Worm (Caenorhabditis elegans) whole organism, L1 larva: ENCODE measurements around the gene srxa-7.
A peak's percentile ranks its signal among the peaks of the same experiment; 100 is the strongest.

ENCODE experiments used
- C04F5.9 ChIP-seq: sonication (generic microtip); optimal IDR thresholded peaks from 2 replicates; lab custom pipeline; 2016; ENCODE audit warnings: missing genetic modification characterization, missing compliant biosample characterization
- C16A3.4 ChIP-seq: fragments of 150-350 bp; optimal IDR thresholded peaks from 2 replicates; lab custom pipeline; 2014; ENCODE audit warnings: missing biosample characterization, missing genetic modification characterization
- F16B12.6 ChIP-seq: fragments of 150-350 bp; optimal IDR thresholded peaks from 2 replicates; lab custom pipeline; 2014; ENCODE audit warnings: missing biosample characterization, missing genetic modification characterization
- Y116A8C.19 ChIP-seq: sonication (generic microtip); optimal IDR thresholded peaks from 2 replicates; lab custom pipeline; 2016; ENCODE audit warnings: missing compliant biosample characterization, missing genetic modification characterization, borderline replicate concordance
- aha-1 ChIP-seq: fragments of 150-350 bp; optimal IDR thresholded peaks from 2 replicates; lab custom pipeline; 2014; ENCODE audit warnings: missing biosample characterization, missing genetic modification characterization
- aly-2 ChIP-seq: fragments of 150-350 bp; optimal IDR thresholded peaks from 2 replicates; lab custom pipeline; 2014; ENCODE audit warnings: missing biosample characterization, missing genetic modification characterization
- blmp-1 ChIP-seq: fragments of 150-350 bp; optimal IDR thresholded peaks from 2 replicates; lab custom pipeline; 2014; ENCODE audit warnings: missing biosample characterization, missing genetic modification characterization
- ceh-8 ChIP-seq: fragments of 200-800 bp; sonication (Bioruptor generic); optimal IDR thresholded peaks from 2 replicates; lab custom pipeline; 2018; ENCODE audit warnings: mild to moderate bottlenecking, missing genetic modification characterization, moderate library complexity, missing compliant biosample characterization
- ceh-82 ChIP-seq, 3 experiments: fragments of 150-350 bp in 1 of 3; sonication (generic microtip) in 2 of 3; optimal IDR thresholded peaks; 2 replicates each; lab custom pipeline; 2014 to 2017; ENCODE audit warnings: missing biosample characterization in 3 of 3, missing genetic modification characterization in 3 of 3
- ceh-90 ChIP-seq: sonication (generic microtip); optimal IDR thresholded peaks from 2 replicates; lab custom pipeline; 2016; ENCODE audit warnings: missing genetic modification characterization, missing compliant biosample characterization
- ces-1 ChIP-seq: fragments of 150-350 bp; optimal IDR thresholded peaks from 2 replicates; lab custom pipeline; 2014; ENCODE audit warnings: missing biosample characterization, missing genetic modification reagents, missing genetic modification characterization
- dpl-1 ChIP-seq, 3 experiments: fragments of 150-350 bp in 2 of 3; sonication (generic microtip) in 1 of 3; optimal IDR thresholded peaks; 2 replicates each; lab custom pipeline; 2014 to 2017; ENCODE audit warnings: missing biosample characterization in 3 of 3, missing genetic modification characterization in 3 of 3, missing genetic modification reagents in 3 of 3
- efl-1 ChIP-seq, 4 experiments: fragments of 150-350 bp; optimal IDR thresholded peaks in 3 of 4; peaks in 1 of 4; 1 replicate in 1 of 4; 2 replicates in 3 of 4; lab custom pipeline; 2014; ENCODE audit warnings: missing biosample characterization in 2 of 4, missing genetic modification characterization in 2 of 4, missing genetic modification reagents in 2 of 4
- elt-2 ChIP-seq: sonication (generic microtip); optimal IDR thresholded peaks from 2 replicates; lab custom pipeline; 2016; ENCODE audit warnings: missing genetic modification characterization, mild to moderate bottlenecking, inconsistent platforms, missing compliant biosample characterization, missing genetic modification reagents
- ets-5 ChIP-seq: fragments of 200-800 bp; sonication (Bioruptor generic); IDR thresholded peaks from 2 replicates; pipeline ENCODE4 v1.3.6; 2022; ENCODE audit warnings: missing genetic modification characterization, missing compliant biosample characterization
- fkh-4 ChIP-seq: sonication (generic microtip); optimal IDR thresholded peaks from 2 replicates; lab custom pipeline; 2016; ENCODE audit warnings: missing compliant biosample characterization, missing genetic modification characterization, borderline replicate concordance
- fos-1 ChIP-seq: fragments of 150-350 bp; optimal IDR thresholded peaks from 2 replicates; lab custom pipeline; 2014; ENCODE audit warnings: missing biosample characterization, missing genetic modification characterization
- lin-13 ChIP-seq: fragments of 150-350 bp; optimal IDR thresholded peaks from 2 replicates; lab custom pipeline; 2014; ENCODE audit warnings: missing biosample characterization, missing genetic modification reagents, missing genetic modification characterization
- lin-15B ChIP-seq: fragments of 150-350 bp; sonication (generic microtip); optimal IDR thresholded peaks from 3 replicates; lab custom pipeline; 2014; ENCODE audit warnings: missing biosample characterization, missing genetic modification characterization
- lsy-2 ChIP-seq, 2 experiments: fragments of 150-350 bp; optimal IDR thresholded peaks; 2 replicates each; lab custom pipeline; 2014; ENCODE audit warnings: missing biosample characterization in 2 of 2, missing genetic modification characterization in 2 of 2
- mdl-1 ChIP-seq, 2 experiments: fragments of 150-350 bp; optimal IDR thresholded peaks; 2 replicates each; lab custom pipeline; 2014 to 2017; ENCODE audit warnings: missing biosample characterization in 2 of 2, missing genetic modification characterization in 2 of 2, inconsistent platforms in 1 of 2
- nhr-11 ChIP-seq: fragments of 150-350 bp; optimal IDR thresholded peaks from 2 replicates; lab custom pipeline; 2014; ENCODE audit warnings: missing biosample characterization, missing genetic modification characterization
- nhr-28 ChIP-seq: fragments of 150-350 bp; optimal IDR thresholded peaks from 2 replicates; lab custom pipeline; 2014; ENCODE audit warnings: missing biosample characterization, missing genetic modification characterization
- nhr-47 ChIP-seq: sonication (generic microtip); optimal IDR thresholded peaks from 2 replicates; lab custom pipeline; 2016; ENCODE audit warnings: mild to moderate bottlenecking, missing genetic modification characterization, moderate library complexity, missing compliant biosample characterization
- rnt-1 ChIP-seq: sonication (generic microtip); optimal IDR thresholded peaks from 2 replicates; lab custom pipeline; 2016; ENCODE audit warnings: mild to moderate bottlenecking, missing genetic modification characterization, moderate library complexity, missing compliant biosample characterization
- skn-1 ChIP-seq: fragments of 150-350 bp; optimal IDR thresholded peaks from 2 replicates; lab custom pipeline; 2014; ENCODE audit warnings: missing biosample characterization, missing genetic modification characterization
- snpc-4 ChIP-seq: fragments of 150-350 bp; optimal IDR thresholded peaks from 2 replicates; lab custom pipeline; 2014; ENCODE audit warnings: missing biosample characterization, missing genetic modification characterization
- snu-23 ChIP-seq: sonication (generic microtip); optimal IDR thresholded peaks from 2 replicates; lab custom pipeline; 2016; ENCODE audit warnings: missing genetic modification characterization, missing compliant biosample characterization
- unc-30 ChIP-seq: sonication (generic microtip); optimal IDR thresholded peaks from 2 replicates; lab custom pipeline; 2017; ENCODE audit warnings: missing biosample characterization, missing genetic modification characterization
- unc-62 ChIP-seq: fragments of 150-350 bp; optimal IDR thresholded peaks from 2 replicates; lab custom pipeline; 2014; ENCODE audit warnings: missing biosample characterization, missing genetic modification reagents, missing genetic modification characterization
- unc-86 ChIP-seq: sonication (generic microtip); optimal IDR thresholded peaks from 2 replicates; lab custom pipeline; 2016; ENCODE audit warnings: missing genetic modification characterization, missing compliant biosample characterization
- unc-98 ChIP-seq: fragments of 200-800 bp; sonication (Bioruptor generic); IDR thresholded peaks from 2 replicates; pipeline ENCODE4 v1.3.6; 2022; ENCODE audit warnings: missing genetic modification characterization, missing compliant biosample characterization
- vab-15 ChIP-seq: sonication (generic microtip); optimal IDR thresholded peaks from 2 replicates; lab custom pipeline; 2017; ENCODE audit warnings: missing genotype, mild to moderate bottlenecking, missing genetic modification characterization, missing compliant biosample characterization
- zip-4 ChIP-seq: fragments of 200-800 bp; sonication (Bioruptor generic); optimal IDR thresholded peaks from 2 replicates; lab custom pipeline; 2018; ENCODE audit warnings: mild to moderate bottlenecking, missing genetic modification characterization, moderate library complexity, missing compliant biosample characterization

Gene srxa-7

DNA sequence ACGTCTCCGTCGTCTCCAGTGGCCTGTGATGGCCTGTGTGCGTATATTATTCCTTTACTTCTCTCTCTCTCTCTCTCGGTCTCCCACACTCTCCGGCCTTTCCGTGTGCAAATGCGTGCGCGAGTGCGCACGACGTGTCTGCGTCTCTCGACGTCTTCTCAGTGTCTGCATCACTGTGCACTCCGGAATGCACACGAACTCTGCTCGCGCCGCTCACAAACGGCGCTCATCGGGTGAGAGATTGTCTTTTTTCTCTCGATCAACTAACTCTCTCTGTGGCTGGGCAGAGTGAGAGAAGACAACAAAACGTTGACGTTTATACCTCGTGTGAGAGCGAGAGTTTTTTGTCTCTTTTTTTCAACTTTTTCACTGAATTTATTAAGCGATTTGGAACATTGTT is 48.6 kb downstream of the srxa-7 start (continued):
- TF ChIP-seq fkh-4 (tag; lab: Kevin White, UChicago) (no peak), mdl-1 (tag; optimal IDR thresholded peaks at IDR 0.05; lab: Kevin White, UChicago) (peak; percentile 67 to 92), nhr-47 (tag; lab: Kevin White, UChicago) (peak; percentile 91), ces-1 (no peak), snu-23 (GFP tag; lab: Kevin White, UChicago) (peak; percentile 96), lin-13 (GFP tag; lab: Kevin White, UChicago) (peak; percentile 75), skn-1 (tag; lab: Kevin White, UChicago) (peak; percentile 89), aha-1 (no peak), ceh-8 (GFP tag; lab: Kevin White, UChicago) (peak; percentile 60), rnt-1 (tag; lab: Kevin White, UChicago) (peak; percentile 86), ceh-90 (tag; lab: Kevin White, UChicago) (no peak)

DNA sequence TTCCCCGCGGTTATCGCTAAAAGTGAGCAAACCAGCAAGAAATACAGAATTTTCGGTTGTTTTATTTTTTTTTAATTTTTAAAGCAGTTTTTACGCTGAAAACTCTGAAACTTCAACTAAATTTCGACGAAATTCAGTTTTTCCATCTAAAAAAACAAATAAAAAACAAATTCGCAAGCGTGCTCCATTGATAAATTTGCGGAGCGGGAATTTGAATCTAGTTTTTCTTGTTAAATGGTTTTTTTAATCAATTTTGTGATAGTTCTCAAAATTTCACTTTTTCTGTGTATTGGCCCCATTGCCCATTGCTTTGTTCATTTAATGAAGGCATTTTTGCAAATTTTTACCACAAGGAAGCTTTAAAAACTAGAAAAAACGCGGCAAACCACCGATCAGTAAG is 49.4 kb downstream of the srxa-7 start:
- TF ChIP-seq snu-23 (GFP tag; lab: Kevin White, UChicago) (no peak), dpl-1 (GFP tag; optimal IDR thresholded peaks at IDR 0.05; lab: Kevin White, UChicago) (peak in 1 of 3 experiments; percentile 41), ceh-82 (tag; optimal IDR thresholded peaks at IDR 0.05; lab: Kevin White, UChicago) (no peak), nhr-11 (no peak), snpc-4 (tag; lab: Kevin White, UChicago) (no peak), efl-1 (optimal IDR thresholded peaks at IDR 0.05; lab: Kevin White, UChicago) (peak in 1 of 2 experiments; percentile 38), efl-1 (GFP tag; optimal IDR thresholded peaks at IDR 0.05 in 1 of 2; lab: Kevin White, UChicago) (peak; percentile 59 to 93), fos-1 (tag; lab: Kevin White, UChicago) (no peak)

DNA sequence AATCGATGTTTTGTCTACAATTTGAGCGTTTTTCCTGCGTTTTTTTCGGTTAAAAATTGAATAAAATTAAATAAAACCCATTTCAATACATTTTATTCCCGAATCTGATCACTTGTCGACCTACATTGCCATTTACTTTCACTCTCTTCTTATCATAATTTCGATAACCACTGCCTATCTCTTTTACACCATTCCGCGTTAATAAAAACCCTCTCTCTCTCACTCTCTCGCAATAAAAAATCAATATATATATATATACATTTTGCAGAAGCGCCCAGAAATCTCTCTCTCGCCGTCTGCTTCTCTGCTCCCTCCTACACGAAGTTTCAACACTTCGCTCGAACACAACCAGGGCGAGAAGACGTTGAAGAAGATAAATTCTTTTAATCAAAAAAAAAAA is 49.9 kb downstream of the srxa-7 start, which contains the start of gene pptr-1:
Gene pptr-1, plus strand, starts transcription at position 269 of the 400 bp plus-strand sequence.
- TF ChIP-seq unc-86 (tag; lab: Kevin White, UChicago) (no peak), rnt-1 (tag; lab: Kevin White, UChicago) (no peak), aly-2 (tag; lab: Kevin White, UChicago) (no peak), ceh-82 (tag; optimal IDR thresholded peaks at IDR 0.05; lab: Kevin White, UChicago) (peak in 1 of 3 experiments; percentile 5), lsy-2 (tag; optimal IDR thresholded peaks at IDR 0.05; lab: Kevin White, UChicago) (no peak), skn-1 (tag; lab: Kevin White, UChicago) (peak; percentile 5), lin-15B (tag; lab: Kevin White, UChicago) (no peak), unc-98 (no peak), unc-30 (tag; lab: Kevin White, UChicago) (no peak), Y116A8C.19 (no peak), unc-62 (GFP tag; lab: Kevin White, UChicago) (no peak), vab-15 (tag; lab: Kevin White, UChicago) (no peak), elt-2 (tag; lab: Kevin White, UChicago) (peak; percentile 43), ets-5 (GFP tag; lab: Robert Waterston, UW) (no peak), C04F5.9 (tag; lab: Kevin White, UChicago) (no peak), F16B12.6 (tag; lab: Kevin White, UChicago) (no peak), nhr-11 (no peak), C16A3.4 (tag; lab: Kevin White, UChicago) (no peak), blmp-1 (tag; lab: Kevin White, UChicago) (peak; percentile 88), nhr-28 (tag; lab: Kevin White, UChicago) (no peak), zip-4 (GFP tag; lab: Kevin White, UChicago) (no peak)
